7 worm cellular contexts compared by ENCODE assay signal in genomic region chrV:14848510-14849206, ce11.
TF ChIP-seq lines count a peak whose summit lies in the region.

No protein-coding gene starts in this region.

TF ChIP-seq in whole organism, L1 larva, 84 proteins besides CTCF, POLR2A, EP300 and RAD21 (continues in another document):
- TF ChIP-seq irx-1 (tag; optimal IDR thresholded peaks at IDR 0.05; lab: Kevin White, UChicago) (peak; percentile 51), fkh-10 (GFP tag; optimal IDR thresholded peaks at IDR 0.05; lab: Kevin White, UChicago) (no peak), ztf-4 (tag; optimal IDR thresholded peaks at IDR 0.05; lab: Kevin White, UChicago) (peak; percentile 38), efl-1 (optimal IDR thresholded peaks at IDR 0.05; lab: Kevin White, UChicago) (peak; percentile 36 to 42), efl-1 (GFP tag; optimal IDR thresholded peaks at IDR 0.05 in 1 of 2; lab: Kevin White, UChicago) (peak; percentile 14 to 94), nhr-47 (tag; optimal IDR thresholded peaks at IDR 0.05; lab: Kevin White, UChicago) (peak; percentile 65), snpc-4 (tag; optimal IDR thresholded peaks at IDR 0.05; lab: Kevin White, UChicago) (peak; percentile 8), unc-62 (GFP tag; optimal IDR thresholded peaks at IDR 0.05; lab: Kevin White, UChicago) (no peak), mdl-1 (tag; optimal IDR thresholded peaks at IDR 0.05; lab: Kevin White, UChicago) (peak in 1 of 2 experiments; percentile 97), elt-3 (tag; optimal IDR thresholded peaks at IDR 0.05; lab: Kevin White, UChicago) (peak in 2 of 6 experiments; percentile 44 to 63), snu-23 (GFP tag; optimal IDR thresholded peaks at IDR 0.05; lab: Kevin White, UChicago) (peak; percentile 83), skn-1 (tag; optimal IDR thresholded peaks at IDR 0.05; lab: Kevin White, UChicago) (peak; percentile 27), tlp-1 (tag; optimal IDR thresholded peaks at IDR 0.05; lab: Kevin White, UChicago) (no peak)

TF ChIP-seq in whole organism, L2 larva, 48 proteins besides CTCF, POLR2A, EP300 and RAD21 (continues in another document):
- TF ChIP-seq unc-62 (GFP tag; optimal IDR thresholded peaks at IDR 0.05; lab: Kevin White, UChicago), result peak; percentile 29
- TF ChIP-seq sem-4 (tag; optimal IDR thresholded peaks at IDR 0.05; lab: Kevin White, UChicago), result peak; percentile 20
- TF ChIP-seq nhr-129 (tag; optimal IDR thresholded peaks at IDR 0.05; lab: Kevin White, UChicago), result peak; percentile 90
- no peak for TF ChIP-seq nhr-11 (tag; optimal IDR thresholded peaks at IDR 0.05; lab: Kevin White, UChicago)
- TF ChIP-seq zag-1 (tag; optimal IDR thresholded peaks at IDR 0.05; lab: Kevin White, UChicago), result no peak
- no peak for TF ChIP-seq nhr-23 (tag; optimal IDR thresholded peaks at IDR 0.05; lab: Kevin White, UChicago)
- peak; percentile 47 for TF ChIP-seq mab-5 (tag; optimal IDR thresholded peaks at IDR 0.05; lab: Kevin White, UChicago)
- TF ChIP-seq aly-2 (tag; optimal IDR thresholded peaks at IDR 0.05; lab: Kevin White, UChicago), result no peak
- no peak for TF ChIP-seq elt-1 (tag; optimal IDR thresholded peaks at IDR 0.05; lab: Kevin White, UChicago)
- TF ChIP-seq blmp-1 (tag; optimal IDR thresholded peaks at IDR 0.05; lab: Kevin White, UChicago; ENCODE audit: insufficient read depth), result peak; percentile 46
- TF ChIP-seq ZK546.5 (tag; optimal IDR thresholded peaks at IDR 0.05; lab: Kevin White, UChicago), result no peak
- TF ChIP-seq lin-13 (GFP tag; optimal IDR thresholded peaks at IDR 0.05; lab: Kevin White, UChicago), result peak; percentile 23
- peak; percentile 83 to 84 for TF ChIP-seq mdl-1 (tag; optimal IDR thresholded peaks at IDR 0.05; lab: Kevin White, UChicago)

TF ChIP-seq in whole organism, L3 larva, 47 proteins besides CTCF, POLR2A, EP300 and RAD21 (continues in another document):
- TF ChIP-seq nfya-1 (tag; optimal IDR thresholded peaks at IDR 0.05; lab: Kevin White, UChicago; ENCODE audit: insufficient read depth) (peak; percentile 61), pqm-1 (tag; optimal IDR thresholded peaks at IDR 0.05; lab: Kevin White, UChicago) (peak; percentile 11), ceh-82 (tag; optimal IDR thresholded peaks at IDR 0.05; lab: Kevin White, UChicago) (no peak), nhr-11 (tag; optimal IDR thresholded peaks at IDR 0.05; lab: Kevin White, UChicago) (no peak), ceh-28 (tag; optimal IDR thresholded peaks at IDR 0.05; lab: Kevin White, UChicago) (peak; percentile 1), ama-1 (optimal IDR thresholded peaks at IDR 0.05; lab: Kevin White, UChicago) (peak; percentile 80), elt-1 (tag; optimal IDR thresholded peaks at IDR 0.05; lab: Kevin White, UChicago) (no peak), daf-12 (tag; optimal IDR thresholded peaks at IDR 0.05; lab: Kevin White, UChicago) (no peak), ZK546.5 (tag; optimal IDR thresholded peaks at IDR 0.05; lab: Kevin White, UChicago) (no peak), ztf-4 (tag; optimal IDR thresholded peaks at IDR 0.05; lab: Kevin White, UChicago) (no peak), mdl-1 (tag; optimal IDR thresholded peaks at IDR 0.05; lab: Kevin White, UChicago) (peak; percentile 73), unc-62 (GFP tag; optimal IDR thresholded peaks at IDR 0.05; lab: Kevin White, UChicago) (peak; percentile 2), ceh-16 (tag; optimal IDR thresholded peaks at IDR 0.05; lab: Kevin White, UChicago) (no peak), tbx-2 (tag; optimal IDR thresholded peaks at IDR 0.05; lab: Kevin White, UChicago) (no peak)

TF ChIP-seq in whole organism, L4 larva, 104 proteins besides CTCF, POLR2A, EP300 and RAD21 (continues in another document):
- TF ChIP-seq nhr-102 (tag; optimal IDR thresholded peaks at IDR 0.05; lab: Kevin White, UChicago) (peak; percentile 51), dve-1 (tag; optimal IDR thresholded peaks at IDR 0.05; lab: Kevin White, UChicago; ENCODE audit: insufficient read depth) (peak; percentile 95), unc-62 (GFP tag; optimal IDR thresholded peaks at IDR 0.05 in 1 of 2; lab: Kevin White, UChicago) (peak in 1 of 2 experiments; percentile 99), unc-62 (tag; optimal IDR thresholded peaks at IDR 0.05; lab: Kevin White, UChicago) (peak; percentile 4), mxl-2 (GFP tag; conservative IDR thresholded peaks at IDR 0.05; lab: Robert Waterston, UW) (0 out of 2 replicates have a peak, but pooled peaks have one; percentile 43), ceh-20 (GFP tag; IDR thresholded peaks at IDR 0.05; lab: Robert Waterston, UW) (peak; percentile 96), lin-13 (GFP tag; optimal IDR thresholded peaks at IDR 0.05; lab: Kevin White, UChicago) (peak; percentile 75), rbr-2 (tag; optimal IDR thresholded peaks at IDR 0.05; lab: Kevin White, UChicago) (peak; percentile 24), skn-1 (tag; optimal IDR thresholded peaks at IDR 0.05; lab: Kevin White, UChicago) (no peak), ama-1 (optimal IDR thresholded peaks at IDR 0.05; lab: Kevin White, UChicago) (no peak), mdt-29 (GFP tag; IDR thresholded peaks at IDR 0.05; lab: Robert Waterston, UW) (peak; percentile 87), pha-4 (GFP tag; IDR thresholded peaks at IDR 0.05; lab: Robert Waterston, UW) (0 out of 2 replicates have a peak, but pooled peaks have one; percentile 8), pha-4 (tag; optimal IDR thresholded peaks at IDR 0.05; lab: Kevin White, UChicago) (peak; percentile 53)

TF ChIP-seq in whole organism, late embryonic, 69 proteins besides CTCF, POLR2A, EP300 and RAD21:
- TF ChIP-seq fkh-6 (tag; optimal IDR thresholded peaks at IDR 0.05; lab: Kevin White, UChicago), result no peak
- peak; percentile 87 for TF ChIP-seq hlh-30 (tag; optimal IDR thresholded peaks at IDR 0.05; lab: Kevin White, UChicago; ENCODE audit: insufficient read depth)
- TF ChIP-seq ceh-18 (tag; optimal IDR thresholded peaks at IDR 0.05; lab: Kevin White, UChicago), result peak; percentile 61
- no peak for TF ChIP-seq pha-4 (tag; optimal IDR thresholded peaks at IDR 0.05; lab: Kevin White, UChicago)
- TF ChIP-seq Y22D7AL.16 (tag; optimal IDR thresholded peaks at IDR 0.05; lab: Kevin White, UChicago), result no peak
- peak; percentile 99 for TF ChIP-seq unc-55 (GFP tag; optimal IDR thresholded peaks at IDR 0.05; lab: Kevin White, UChicago)
- peak; percentile 13 for TF ChIP-seq hlh-8 (tag; optimal IDR thresholded peaks at IDR 0.05; lab: Kevin White, UChicago)
- TF ChIP-seq rnt-1 (tag; optimal IDR thresholded peaks at IDR 0.05; lab: Kevin White, UChicago), result peak; percentile 36
- peak; percentile 31 for TF ChIP-seq nfya-1 (tag; optimal IDR thresholded peaks at IDR 0.05; lab: Kevin White, UChicago)
- no peak for TF ChIP-seq hlh-6 (tag; optimal IDR thresholded peaks at IDR 0.05; lab: Kevin White, UChicago)
- no peak for TF ChIP-seq gmeb-2 (tag; optimal IDR thresholded peaks at IDR 0.05; lab: Kevin White, UChicago)

TF ChIP-seq in whole organism, mixed stage, embryonic, 35 proteins besides CTCF, POLR2A, EP300 and RAD21:
- TF ChIP-seq ceh-83 (GFP tag; optimal IDR thresholded peaks at IDR 0.05; lab: Kevin White, UChicago) (no peak), nhr-237 (tag; optimal IDR thresholded peaks at IDR 0.05; lab: Kevin White, UChicago) (no peak), nhr-12 (tag; optimal IDR thresholded peaks at IDR 0.05; lab: Kevin White, UChicago) (no peak), unc-120 (tag; optimal IDR thresholded peaks at IDR 0.05; lab: Kevin White, UChicago; ENCODE audit: poor library complexity, severe bottlenecking) (peak; percentile 4), pha-4 (tag; optimal IDR thresholded peaks at IDR 0.05; lab: Kevin White, UChicago) (no peak), nhr-2 (tag; optimal IDR thresholded peaks at IDR 0.05; lab: Kevin White, UChicago) (peak; percentile 26), ceh-43 (GFP tag; optimal IDR thresholded peaks at IDR 0.05; lab: Kevin White, UChicago) (no peak), M03D4.4 (tag; optimal IDR thresholded peaks at IDR 0.05; lab: Kevin White, UChicago) (no peak), hlh-1 (tag; optimal IDR thresholded peaks at IDR 0.05; lab: Kevin White, UChicago) (peak; percentile 99), mab-5 (tag; optimal IDR thresholded peaks at IDR 0.05; lab: Kevin White, UChicago) (peak; percentile 59), unc-62 (GFP tag; optimal IDR thresholded peaks at IDR 0.05; lab: Kevin White, UChicago) (peak; percentile 98)

TF ChIP-seq in whole organism, young adult, 124 proteins besides CTCF, POLR2A, EP300 and RAD21 (continues in another document):
- TF ChIP-seq lin-35 (GFP tag; optimal IDR thresholded peaks at IDR 0.05; lab: Kevin White, UChicago), result no peak
- no peak for TF ChIP-seq bed-1 (GFP tag; IDR thresholded peaks at IDR 0.05; lab: Robert Waterston, UW)
- TF ChIP-seq cebp-2 (GFP tag; IDR thresholded peaks at IDR 0.05; lab: Robert Waterston, UW), result no peak
- TF ChIP-seq rcor-1 (GFP tag; IDR thresholded peaks at IDR 0.05; lab: Robert Waterston, UW), result no peak
- TF ChIP-seq nhr-120 (GFP tag; IDR thresholded peaks at IDR 0.05; lab: Robert Waterston, UW), result no peak
- no peak for TF ChIP-seq gei-17 (GFP tag; optimal IDR thresholded peaks at IDR 0.05; lab: Kevin White, UChicago)
- no peak for TF ChIP-seq Y53G8AR.9 (GFP tag; conservative IDR thresholded peaks at IDR 0.05; lab: Robert Waterston, UW)
- no peak for TF ChIP-seq nhr-27 (tag; optimal IDR thresholded peaks at IDR 0.05; lab: Kevin White, UChicago)
- no peak for TF ChIP-seq F33H1.4 (GFP tag; IDR thresholded peaks at IDR 0.05; lab: Robert Waterston, UW)
- TF ChIP-seq ceh-58 (GFP tag; IDR thresholded peaks at IDR 0.05; lab: Robert Waterston, UW), result no peak
- TF ChIP-seq nhr-80 (tag; optimal IDR thresholded peaks at IDR 0.05; lab: Kevin White, UChicago), result peak; percentile 61
- TF ChIP-seq ztf-22 (GFP tag; optimal IDR thresholded peaks at IDR 0.05; lab: Kevin White, UChicago), result peak; percentile 61
- no peak for TF ChIP-seq Y67H2A.10 (GFP tag; conservative IDR thresholded peaks at IDR 0.05; lab: Robert Waterston, UW)
- TF ChIP-seq sptf-2 (GFP tag; optimal IDR thresholded peaks at IDR 0.05; lab: Kevin White, UChicago), result no peak
- TF ChIP-seq pha-4 (tag; optimal IDR thresholded peaks at IDR 0.05; lab: Kevin White, UChicago), result no peak
- TF ChIP-seq dox-1 (GFP tag; IDR thresholded peaks at IDR 0.05; lab: Robert Waterston, UW), result peak; percentile 49; the same call in 1 of the 2 replicates
- TF ChIP-seq nhr-179 (tag; optimal IDR thresholded peaks at IDR 0.05; lab: Kevin White, UChicago), result no peak
- TF ChIP-seq die-1 (tag; optimal IDR thresholded peaks at IDR 0.05; lab: Kevin White, UChicago), result no peak
- no peak for TF ChIP-seq attf-6 (GFP tag; IDR thresholded peaks at IDR 0.05; lab: Robert Waterston, UW)
- no peak for TF ChIP-seq unc-130 (GFP tag; optimal IDR thresholded peaks at IDR 0.05; lab: Kevin White, UChicago)
- TF ChIP-seq snpc-1.3 (tag; optimal IDR thresholded peaks at IDR 0.05; lab: Kevin White, UChicago; ENCODE audit: insufficient read depth), result no peak
- TF ChIP-seq let-607 (tag; optimal IDR thresholded peaks at IDR 0.05; lab: Kevin White, UChicago), result peak; percentile 57 to 85
- no peak for TF ChIP-seq him-1 (tag; optimal IDR thresholded peaks at IDR 0.05; lab: Kevin White, UChicago)
- TF ChIP-seq ceh-27 (GFP tag; optimal IDR thresholded peaks at IDR 0.05; lab: Kevin White, UChicago), result no peak
- TF ChIP-seq F57C9.4 (tag; optimal IDR thresholded peaks at IDR 0.05; lab: Kevin White, UChicago), result no peak
- no peak for TF ChIP-seq aptf-2 (GFP tag; conservative IDR thresholded peaks at IDR 0.05; lab: Robert Waterston, UW)
